Fruit fly (Drosophila melanogaster): ENCODE results near the gene CG14966.

CG14966 gene

dm6 chr3L:3197464-3197863 is at the start of gene CG14966:
Gene CG14966 (minus strand): TSS chr3L:3197631.
- TF ChIP-seq Sin3A (optimal IDR thresholded peaks at IDR 0.05) (no peak), Myc (optimal IDR thresholded peaks at IDR 0.05) (no peak), h (optimal IDR thresholded peaks at IDR 0.05) (no peak), insv (optimal IDR thresholded peaks at IDR 0.05) (no peak), ttk (optimal IDR thresholded peaks at IDR 0.05) (no peak), psq (optimal IDR thresholded peaks at IDR 0.05) (no peak)

- TF ChIP-seq Myc (optimal IDR thresholded peaks at IDR 0.05) = no peak
- no peak for TF ChIP-seq h (optimal IDR thresholded peaks at IDR 0.05)
- no peak for TF ChIP-seq insv (optimal IDR thresholded peaks at IDR 0.05)
- no peak for TF ChIP-seq psq (optimal IDR thresholded peaks at IDR 0.05)
- no peak for TF ChIP-seq ttk (optimal IDR thresholded peaks at IDR 0.05)
- TF ChIP-seq Sin3A (optimal IDR thresholded peaks at IDR 0.05) = no peak
Observed at dm6 chr3L:3246378-3247129, 49.1 kb upstream of the CG14966 start.

dm6 chr3L:3245189-3245588 is 47.8 kb upstream of the CG14966 start:
- TF ChIP-seq insv (optimal IDR thresholded peaks at IDR 0.05) = no peak
- no peak for TF ChIP-seq psq (optimal IDR thresholded peaks at IDR 0.05)
- TF ChIP-seq Myc (optimal IDR thresholded peaks at IDR 0.05) = no peak

- TF ChIP-seq ttk (optimal IDR thresholded peaks at IDR 0.05) = no peak
- TF ChIP-seq Sin3A (optimal IDR thresholded peaks at IDR 0.05) = no peak
- TF ChIP-seq insv (optimal IDR thresholded peaks at IDR 0.05) = no peak
- no peak for TF ChIP-seq Myc (optimal IDR thresholded peaks at IDR 0.05)
- TF ChIP-seq h (optimal IDR thresholded peaks at IDR 0.05) = no peak
- TF ChIP-seq psq (optimal IDR thresholded peaks at IDR 0.05) = no peak
Observed at dm6 chr3L:3244244-3245144, 47.1 kb upstream of the CG14966 start, which contains the start of gene CG12078. Gene CG12078 (minus strand): TSS chr3L:3244294.

dm6 chr3L:3242121-3243083 is 45.0 kb upstream of the CG14966 start:
- no peak for TF ChIP-seq psq (optimal IDR thresholded peaks at IDR 0.05)
- no peak for TF ChIP-seq h (optimal IDR thresholded peaks at IDR 0.05)
- TF ChIP-seq ttk (optimal IDR thresholded peaks at IDR 0.05) = no peak
- TF ChIP-seq insv (optimal IDR thresholded peaks at IDR 0.05) = no peak
- no peak for TF ChIP-seq Sin3A (optimal IDR thresholded peaks at IDR 0.05)
- TF ChIP-seq Myc (optimal IDR thresholded peaks at IDR 0.05) = no peak

- TF ChIP-seq Sin3A (optimal IDR thresholded peaks at IDR 0.05) (no peak), h (optimal IDR thresholded peaks at IDR 0.05) (no peak)
Observed at dm6 chr3L:3241368-3241640, 43.9 kb upstream of the CG14966 start.

- TF ChIP-seq ttk (optimal IDR thresholded peaks at IDR 0.05) = no peak
- no peak for TF ChIP-seq insv (optimal IDR thresholded peaks at IDR 0.05)
- TF ChIP-seq Myc (optimal IDR thresholded peaks at IDR 0.05) = no peak
- TF ChIP-seq psq (optimal IDR thresholded peaks at IDR 0.05) = no peak
- no peak for TF ChIP-seq h (optimal IDR thresholded peaks at IDR 0.05)
- no peak for TF ChIP-seq Sin3A (optimal IDR thresholded peaks at IDR 0.05)
Observed at dm6 chr3L:3240597-3241367, 43.4 kb upstream of the CG14966 start.

dm6 chr3L:3239785-3240596 is 42.6 kb upstream of the CG14966 start:
- TF ChIP-seq ttk (optimal IDR thresholded peaks at IDR 0.05) (no peak), Myc (optimal IDR thresholded peaks at IDR 0.05) (no peak), Sin3A (optimal IDR thresholded peaks at IDR 0.05) (no peak), h (optimal IDR thresholded peaks at IDR 0.05) (no peak), insv (optimal IDR thresholded peaks at IDR 0.05) (no peak), psq (optimal IDR thresholded peaks at IDR 0.05) (no peak)

dm6 chr3L:3239033-3239752 is 41.8 kb upstream of the CG14966 start, which contains the start of gene CG17746:
Gene CG17746 (minus strand): TSS chr3L:3239578.
- TF ChIP-seq psq (optimal IDR thresholded peaks at IDR 0.05) = no peak
- TF ChIP-seq ttk (optimal IDR thresholded peaks at IDR 0.05) = no peak
- TF ChIP-seq Sin3A (optimal IDR thresholded peaks at IDR 0.05) = no peak
- TF ChIP-seq h (optimal IDR thresholded peaks at IDR 0.05) = no peak
- TF ChIP-seq Myc (optimal IDR thresholded peaks at IDR 0.05) = no peak
- no peak for TF ChIP-seq insv (optimal IDR thresholded peaks at IDR 0.05)

- TF ChIP-seq insv (optimal IDR thresholded peaks at IDR 0.05) = no peak
- no peak for TF ChIP-seq Myc (optimal IDR thresholded peaks at IDR 0.05)
Observed at dm6 chr3L:3236319-3236718, 38.9 kb upstream of the CG14966 start.
